Worm (Caenorhabditis elegans) whole organism, midembryonic: ENCODE results near the gene srr-9.

ENCODE experiments used
- T22C8.4 ChIP-seq: fragments of 200-800 bp; sonication (Bioruptor generic); IDR thresholded peaks from 2 replicates; pipeline ENCODE4 v1.3.6; 2022; ENCODE audit warnings: missing genetic modification characterization, missing compliant biosample characterization
- cog-1 ChIP-seq: sonication (generic microtip); optimal IDR thresholded peaks from 2 replicates; lab custom pipeline; 2016; ENCODE audit warnings: missing genetic modification characterization, missing compliant biosample characterization
- flt-1 ChIP-seq: fragments of 200-800 bp; sonication (Bioruptor generic); IDR thresholded peaks from 2 replicates; pipeline ENCODE4 v1.3.6; 2022; ENCODE audit warnings: missing genetic modification characterization, missing compliant biosample characterization
- med-1 ChIP-seq: sonication (generic microtip); optimal IDR thresholded peaks from 2 replicates; lab custom pipeline; 2017; ENCODE audit warnings: missing genetic modification characterization, mild to moderate bottlenecking, missing compliant biosample characterization, antibody characterized with exemption, missing genetic modification reagents; ENCODE audit not compliant: insufficient read depth
- ref-1 ChIP-seq: fragments of 200-800 bp; sonication (Bioruptor generic); conservative IDR thresholded peaks from 2 replicates; pipeline ENCODE4 v1.3.6; 2022; ENCODE audit warnings: missing genetic modification reagents, missing genetic modification characterization, missing compliant biosample characterization
- tab-1 ChIP-seq: fragments of 200-800 bp; sonication (Bioruptor generic); IDR thresholded peaks from 2 replicates; pipeline ENCODE4 v1.3.6; 2022; ENCODE audit warnings: missing genetic modification characterization, missing compliant biosample characterization
- ztf-23 ChIP-seq: fragments of 200-800 bp; sonication (Bioruptor generic); IDR thresholded peaks from 2 replicates; pipeline ENCODE4 v1.3.6; 2022; ENCODE audit warnings: missing genetic modification reagents, missing genetic modification characterization, missing compliant biosample characterization
- ztf-29 ChIP-seq: fragments of 200-800 bp; sonication (Bioruptor generic); IDR thresholded peaks from 2 replicates; pipeline ENCODE4 v1.3.6; 2022; ENCODE audit warnings: missing genetic modification reagents, missing genetic modification characterization, missing compliant biosample characterization

ce11 chrV:7747987-7748607 is 10.3 kb downstream of the srr-9 start:
- TF ChIP-seq cog-1 (no peak), ref-1 (GFP tag; lab: Robert Waterston, UW) (no peak), tab-1 (GFP tag; lab: Robert Waterston, UW) (no peak), T22C8.4 (GFP tag; lab: Robert Waterston, UW) (no peak), flt-1 (GFP tag; lab: Robert Waterston, UW) (peak; percentile 31; the same call in 1 of the 2 replicates), ztf-29 (GFP tag; lab: Robert Waterston, UW) (no peak), med-1 (GFP tag; lab: Kevin White, UChicago) (no peak), ztf-23 (GFP tag; lab: Robert Waterston, UW) (no peak)
